Fruit fly (Drosophila melanogaster) whole organism, embryonic: ENCODE data around the gene Trf.
A peak's percentile ranks its signal among the peaks of the same experiment; 100 is the strongest.

Source experiments
- Atf6 ChIP-seq: fragments of 200-800 bp; sonication (Bioruptor generic); IDR thresholded peaks from 2 replicates; pipeline ENCODE4 v1.3.6; 2022; ENCODE audit warnings: missing biosample characterization, missing genetic modification characterization
- CG10321 ChIP-seq: fragments of 200-800 bp; sonication (Bioruptor generic); IDR thresholded peaks from 2 replicates; pipeline ENCODE4 v1.3.6; 2022; ENCODE audit warnings: missing biosample characterization, missing genetic modification characterization
- CG11085 ChIP-seq: fragments of 200-800 bp; sonication (Bioruptor generic); IDR thresholded peaks from 2 replicates; pipeline ENCODE4 v1.3.6; 2022; ENCODE audit warnings: missing biosample characterization, missing genetic modification characterization
- CG12104 ChIP-seq: fragments of 200-800 bp; sonication (Bioruptor generic); optimal IDR thresholded peaks from 3 replicates; lab custom pipeline; 2016; ENCODE audit warnings: missing biosample characterization, missing genetic modification characterization
- CG12236 ChIP-seq: fragments of 200-800 bp; sonication (Bioruptor generic); optimal IDR thresholded peaks from 2 replicates; lab custom pipeline; 2016; ENCODE audit warnings: missing biosample characterization, missing genetic modification characterization
- CG13424 ChIP-seq: fragments of 200-800 bp; sonication (Bioruptor generic); optimal IDR thresholded peaks from 2 replicates; lab custom pipeline; 2019; ENCODE audit warnings: missing biosample characterization, mild to moderate bottlenecking, missing genetic modification characterization, moderate library complexity
- CG14860 ChIP-seq: fragments of 200-800 bp; sonication (Bioruptor generic); IDR thresholded peaks from 3 replicates; pipeline ENCODE4 v1.3.6; 2022; ENCODE audit warnings: missing biosample characterization, missing genetic modification characterization; ENCODE audit not compliant: partially characterized antibody
- CG15011 ChIP-seq: fragments of 200-800 bp; sonication (Bioruptor generic); optimal IDR thresholded peaks from 3 replicates; lab custom pipeline; 2018; ENCODE audit warnings: missing biosample characterization, mild to moderate bottlenecking, missing genetic modification characterization
- CG15269 ChIP-seq: fragments of 200-800 bp; sonication (Bioruptor generic); optimal IDR thresholded peaks from 2 replicates; lab custom pipeline; 2018; ENCODE audit warnings: missing biosample characterization, mild to moderate bottlenecking, missing genetic modification characterization, moderate library complexity
- CG1647 ChIP-seq: fragments of 200-800 bp; sonication (Bioruptor generic); optimal IDR thresholded peaks from 3 replicates; lab custom pipeline; 2016; ENCODE audit warnings: missing biosample characterization, missing genetic modification characterization
- CG16779 ChIP-seq: fragments of 200-800 bp; sonication (Bioruptor generic); IDR thresholded peaks from 2 replicates; pipeline ENCODE4 v1.3.6; 2022; ENCODE audit warnings: missing biosample characterization, missing genetic modification characterization
- CG17186 ChIP-seq: fragments of 200-800 bp; sonication (Bioruptor generic); optimal IDR thresholded peaks from 3 replicates; lab custom pipeline; 2017; ENCODE audit warnings: missing biosample characterization, missing genetic modification reagents, missing genetic modification characterization
- CG17829 ChIP-seq: fragments of 200-800 bp; optimal IDR thresholded peaks from 2 replicates; lab custom pipeline; 2019; ENCODE audit warnings: missing biosample characterization, mild to moderate bottlenecking, missing genetic modification characterization, moderate library complexity
- CG17912 ChIP-seq: fragments of 200-800 bp; sonication (Bioruptor generic); optimal IDR thresholded peaks from 2 replicates; lab custom pipeline; 2018; ENCODE audit warnings: missing biosample characterization, mild to moderate bottlenecking, missing genetic modification characterization
- CG1792 ChIP-seq: fragments of 200-800 bp; sonication (Bioruptor generic); optimal IDR thresholded peaks from 2 replicates; lab custom pipeline; 2016; ENCODE audit warnings: missing biosample characterization, missing genetic modification characterization
- CG1832 ChIP-seq: fragments of 200-800 bp; sonication (Bioruptor generic); optimal IDR thresholded peaks from 2 replicates; lab custom pipeline; 2017; ENCODE audit warnings: missing biosample characterization, mild to moderate bottlenecking, missing genetic modification characterization, inconsistent platforms
- CG2120 ChIP-seq: fragments of 200-800 bp; sonication (Bioruptor generic); optimal IDR thresholded peaks from 3 replicates; lab custom pipeline; 2016; ENCODE audit warnings: missing biosample characterization, missing genetic modification characterization
- CG3847 ChIP-seq: fragments of 200-800 bp; sonication (Bioruptor generic); IDR thresholded peaks from 2 replicates; pipeline ENCODE4 v1.3.6; 2022; ENCODE audit warnings: missing biosample characterization, missing genetic modification characterization
- CG4617 ChIP-seq: fragments of 200-800 bp; sonication (Bioruptor generic); optimal IDR thresholded peaks from 3 replicates; lab custom pipeline; 2016; ENCODE audit warnings: missing biosample characterization, missing genetic modification characterization, borderline replicate concordance
- CG6765 ChIP-seq: fragments of 200-800 bp; sonication (Bioruptor generic); optimal IDR thresholded peaks from 3 replicates; lab custom pipeline; 2017; ENCODE audit warnings: missing biosample characterization, mild to moderate bottlenecking, missing genetic modification characterization
- CG7928 ChIP-seq: fragments of 200-800 bp; sonication (Bioruptor generic); optimal IDR thresholded peaks from 2 replicates; lab custom pipeline; 2017; ENCODE audit warnings: missing biosample characterization, mild to moderate bottlenecking, missing genetic modification characterization
- CkIIα-i1 ChIP-seq: fragments of 200-800 bp; sonication (Bioruptor generic); IDR thresholded peaks from 2 replicates; pipeline ENCODE4 v1.3.6; 2022; ENCODE audit warnings: missing biosample characterization, missing genetic modification characterization
- D19A ChIP-seq: fragments of 200-800 bp; optimal IDR thresholded peaks from 3 replicates; lab custom pipeline; 2019; ENCODE audit warnings: missing biosample characterization, mild to moderate bottlenecking, missing genetic modification characterization, moderate library complexity
- Deaf1 ChIP-seq: fragments of 200-800 bp; optimal IDR thresholded peaks from 3 replicates; lab custom pipeline; 2019; ENCODE audit warnings: missing biosample characterization, mild to moderate bottlenecking, missing genetic modification characterization, moderate library complexity
- HLH3B ChIP-seq: fragments of 200-800 bp; sonication (Bioruptor generic); IDR thresholded peaks from 2 replicates; pipeline ENCODE4 v1.3.6; 2022; ENCODE audit warnings: missing biosample characterization, missing genetic modification characterization
- HLHmδ ChIP-seq: fragments of 200-800 bp; sonication (Bioruptor generic); optimal IDR thresholded peaks from 2 replicates; lab custom pipeline; 2018; ENCODE audit warnings: missing biosample characterization, mild to moderate bottlenecking, missing genetic modification characterization, moderate library complexity
- Hey ChIP-seq: fragments of 200-800 bp; sonication (Bioruptor generic); optimal IDR thresholded peaks from 3 replicates; lab custom pipeline; 2018; ENCODE audit warnings: missing biosample characterization, mild to moderate bottlenecking, missing genetic modification characterization
- Mrtf ChIP-seq: fragments of 200-800 bp; sonication (Bioruptor generic); IDR thresholded peaks from 3 replicates; pipeline ENCODE4 v1.3.6; 2022; ENCODE audit warnings: missing biosample characterization, missing genetic modification characterization
- Xbp1 ChIP-seq: fragments of 200-800 bp; sonication (Bioruptor generic); optimal IDR thresholded peaks from 3 replicates; lab custom pipeline; 2016; ENCODE audit warnings: missing biosample characterization, mild to moderate bottlenecking, missing genetic modification characterization
- YL-1 ChIP-seq: fragments of 200-800 bp; sonication (Bioruptor generic); optimal IDR thresholded peaks from 3 replicates; lab custom pipeline; 2017; ENCODE audit warnings: missing biosample characterization, mild to moderate bottlenecking, missing genetic modification characterization
- ara ChIP-seq: fragments of 200-800 bp; sonication (Bioruptor generic); IDR thresholded peaks from 2 replicates; pipeline ENCODE4 v1.3.6; 2022; ENCODE audit warnings: missing biosample characterization, missing genetic modification characterization
- ato ChIP-seq: fragments of 200-800 bp; sonication (Bioruptor generic); IDR thresholded peaks from 2 replicates; pipeline ENCODE4 v1.3.6; 2022; ENCODE audit warnings: missing biosample characterization, missing genetic modification characterization; ENCODE audit not compliant: partially characterized antibody
- bigmax ChIP-seq: fragments of 200-800 bp; sonication (Bioruptor generic); optimal IDR thresholded peaks from 2 replicates; lab custom pipeline; 2018; ENCODE audit warnings: missing biosample characterization, mild to moderate bottlenecking, missing genetic modification characterization
- emc ChIP-seq: fragments of 200-800 bp; sonication (Bioruptor generic); optimal IDR thresholded peaks from 2 replicates; lab custom pipeline; 2016; ENCODE audit warnings: missing biosample characterization, missing genetic modification characterization
- gro ChIP-seq: fragments of 200-800 bp; sonication (Bioruptor generic); optimal IDR thresholded peaks from 2 replicates; lab custom pipeline; 2016; ENCODE audit warnings: missing biosample characterization, missing genetic modification characterization
- gsb ChIP-seq: fragments of 200-800 bp; sonication (Bioruptor generic); IDR thresholded peaks from 2 replicates; pipeline ENCODE4 v1.3.6; 2022; ENCODE audit warnings: missing biosample characterization, missing genetic modification characterization
- gt ChIP-seq: fragments of 200-800 bp; sonication (Bioruptor generic); IDR thresholded peaks from 2 replicates; pipeline ENCODE4 v1.3.6; 2022; ENCODE audit warnings: missing biosample characterization, missing genetic modification characterization
- inv ChIP-seq: fragments of 200-800 bp; sonication (Bioruptor generic); IDR thresholded peaks from 2 replicates; pipeline ENCODE4 v1.3.6; 2022; ENCODE audit warnings: missing biosample characterization, missing genetic modification characterization; ENCODE audit not compliant: partially characterized antibody
- jigr1 ChIP-seq: fragments of 200-800 bp; sonication (Bioruptor generic); IDR thresholded peaks from 3 replicates; pipeline ENCODE4 v1.3.6; 2022; ENCODE audit warnings: missing biosample characterization, missing genetic modification characterization
- lab ChIP-seq: fragments of 200-800 bp; sonication (Bioruptor generic); optimal IDR thresholded peaks from 3 replicates; lab custom pipeline; 2017; ENCODE audit warnings: missing biosample characterization, missing genetic modification characterization, mild to moderate bottlenecking, moderate library complexity, missing genetic modification reagents
- lilli ChIP-seq: fragments of 200-800 bp; sonication (Bioruptor generic); optimal IDR thresholded peaks from 3 replicates; lab custom pipeline; 2016; ENCODE audit warnings: missing biosample characterization, missing genetic modification characterization
- maf-S ChIP-seq: fragments of 200-800 bp; sonication (Bioruptor generic); optimal IDR thresholded peaks from 2 replicates; lab custom pipeline; 2016; ENCODE audit warnings: missing biosample characterization, missing genetic modification characterization
- ranshi ChIP-seq: fragments of 200-800 bp; sonication (Bioruptor generic); IDR thresholded peaks from 2 replicates; pipeline ENCODE4 v1.3.6; 2022; ENCODE audit warnings: missing biosample characterization, missing genetic modification characterization
- ro ChIP-seq: fragments of 200-800 bp; sonication (Bioruptor generic); IDR thresholded peaks from 2 replicates; pipeline ENCODE4 v1.3.6; 2022; ENCODE audit warnings: missing biosample characterization, missing genetic modification characterization
- sd ChIP-seq: fragments of 200-800 bp; sonication (Bioruptor generic); optimal IDR thresholded peaks from 3 replicates; lab custom pipeline; 2018; ENCODE audit warnings: missing biosample characterization, mild to moderate bottlenecking, missing genetic modification characterization, moderate library complexity
- trh ChIP-seq: fragments of 200-800 bp; sonication (Bioruptor generic); optimal IDR thresholded peaks from 2 replicates; lab custom pipeline; 2016; ENCODE audit warnings: missing biosample characterization, missing genetic modification characterization
- tup ChIP-seq: fragments of 200-800 bp; sonication (Bioruptor generic); optimal IDR thresholded peaks from 2 replicates; lab custom pipeline; 2016; ENCODE audit warnings: missing biosample characterization, mild to moderate bottlenecking, missing genetic modification characterization, moderate library complexity
- unc-4 ChIP-seq: fragments of 200-800 bp; sonication (Bioruptor generic); IDR thresholded peaks from 2 replicates; pipeline ENCODE4 v1.3.6; 2022; ENCODE audit warnings: missing biosample characterization, missing genetic modification characterization; ENCODE audit not compliant: partially characterized antibody
- vvl ChIP-seq: fragments of 200-800 bp; sonication (Bioruptor generic); IDR thresholded peaks from 2 replicates; pipeline ENCODE4 v1.3.6; 2022; ENCODE audit warnings: missing biosample characterization, missing genetic modification characterization
- z ChIP-seq: fragments of 200-800 bp; sonication (Bioruptor generic); IDR thresholded peaks from 3 replicates; pipeline ENCODE4 v1.3.6; 2022; ENCODE audit warnings: missing biosample characterization, missing genetic modification characterization

Trf gene

DNA sequence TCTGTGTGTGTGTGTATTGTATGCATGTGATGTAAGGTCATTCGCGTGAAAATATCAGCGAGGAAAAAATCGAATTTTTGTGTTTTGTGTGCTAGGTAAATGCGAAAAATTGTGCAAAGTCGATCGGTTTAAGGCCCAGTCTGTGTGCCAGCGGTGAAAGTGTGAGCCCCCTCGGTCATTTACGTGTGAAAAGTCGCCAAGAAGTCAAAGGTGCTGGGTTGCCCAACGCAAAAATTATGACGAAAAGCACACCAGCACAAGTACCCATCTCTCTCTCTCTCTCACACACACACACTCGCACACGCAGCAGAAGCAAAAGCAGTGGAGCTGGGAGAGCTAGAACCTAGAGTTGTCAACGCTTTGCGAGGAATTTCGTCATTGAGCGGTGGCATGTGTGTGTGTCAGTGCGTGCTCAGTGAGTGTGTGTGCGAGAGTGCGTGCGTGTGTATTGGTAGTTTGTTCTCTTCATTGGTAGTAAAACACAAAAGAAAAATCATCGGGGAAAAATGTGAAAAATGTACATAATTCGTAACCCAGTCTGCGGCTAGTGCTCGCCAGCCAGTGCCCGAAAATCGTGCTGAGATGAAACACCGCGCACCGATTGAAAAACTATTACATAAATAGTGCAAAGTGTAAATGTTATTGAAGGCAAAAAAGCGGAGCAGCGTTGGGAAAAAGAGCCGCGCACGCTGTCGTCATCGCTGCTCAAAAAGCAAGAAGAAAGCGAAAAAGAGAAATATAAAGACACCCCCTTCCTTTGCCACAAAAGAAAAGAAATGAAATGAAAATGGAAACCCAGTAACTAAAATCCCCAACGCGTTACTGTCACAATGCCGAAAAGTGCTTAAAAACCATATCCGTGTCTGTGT is 11.0 kb downstream of the Trf start (continued):
- TF ChIP-seq CG4617 (peak; percentile 54), unc-4 (GFP tag; lab: Robert Waterston, UW) (no peak), CG1832 (GFP tag; lab: Kevin White, UChicago) (peak; percentile 76), CG13424 (tag; lab: Kevin White, UChicago) (no peak), lab (no peak), maf-S (no peak), CG17829 (tag; lab: Kevin White, UChicago) (peak; percentile 13), ro (GFP tag; lab: Robert Waterston, UW) (no peak), gsb (GFP tag; lab: Robert Waterston, UW) (no peak), CG6765 (no peak), z (GFP tag; lab: Robert Waterston, UW) (no peak; the same call in 2 of the 3 replicates), emc (GFP tag; lab: Kevin White, UChicago) (no peak), CG10321 (GFP tag; lab: Robert Waterston, UW) (no peak), CG1647 (GFP tag; lab: Kevin White, UChicago) (no peak), sd (tag; lab: Kevin White, UChicago) (peak; percentile 99), trh (GFP tag; lab: Kevin White, UChicago) (no peak), vvl (0 out of 2 replicates have a peak, but pooled peaks have one; percentile 24), bigmax (GFP tag; lab: Kevin White, UChicago) (no peak), D19A (tag; lab: Kevin White, UChicago) (peak; percentile 16), HLH3B (no peak), Atf6 (GFP tag; lab: Robert Waterston, UW) (0 out of 2 replicates have a peak, but pooled peaks have one; percentile 11), CG12104 (no peak), HLHmδ (no peak), tup (GFP tag; lab: Kevin White, UChicago) (no peak), gro (no peak), ranshi (no peak), Xbp1 (GFP tag; lab: Kevin White, UChicago) (no peak), Mrtf (GFP tag; lab: Robert Waterston, UW) (no peak), CG1792 (GFP tag; lab: Kevin White, UChicago) (no peak), YL-1 (GFP tag; lab: Kevin White, UChicago) (peak; percentile 68), lilli (GFP tag; lab: Kevin White, UChicago) (no peak), CG3847 (GFP tag; lab: Robert Waterston, UW) (no peak), CG15011 (no peak), ara (GFP tag; lab: Robert Waterston, UW) (no peak), CG15269 (no peak), ato (no peak), CG17912 (GFP tag; lab: Kevin White, UChicago) (no peak), CG12236 (GFP tag; lab: Kevin White, UChicago) (no peak), CG14860 (no peak), CG16779 (no peak), inv (no peak), Hey (tag; lab: Kevin White, UChicago) (no peak), Deaf1 (tag; lab: Kevin White, UChicago) (peak; percentile 3), CG7928 (GFP tag; lab: Kevin White, UChicago) (no peak), CG17186 (no peak), jigr1 (GFP tag; lab: Robert Waterston, UW) (no peak), CG2120 (GFP tag; lab: Kevin White, UChicago) (no peak), gt (GFP tag; lab: Robert Waterston, UW) (no peak), CkIIα-i1 (no peak), CG11085 (GFP tag; lab: Robert Waterston, UW) (no peak)
